Worm (Caenorhabditis elegans): ENCODE measurements around the gene fbxc-48.

Gene fbxc-48

ce11 chrII:740808-741207 is at the start of gene fbxc-48:
Gene fbxc-48, minus strand, starts transcription at chrII:740908.
- TF ChIP-seq Y5F2A.4 (GFP tag; optimal IDR thresholded peaks at IDR 0.05) (no peak), skn-1 (tag; optimal IDR thresholded peaks at IDR 0.05) (no peak), madf-5 (GFP tag; IDR thresholded peaks at IDR 0.05) (no peak), dmd-8 (GFP tag; IDR thresholded peaks at IDR 0.05) (no peak), lin-29 (GFP tag; IDR thresholded peaks at IDR 0.05) (no peak), lin-39 (tag; optimal IDR thresholded peaks at IDR 0.05) (no peak), snpc-4 (tag; optimal IDR thresholded peaks at IDR 0.05) (no peak), rbr-2 (tag; optimal IDR thresholded peaks at IDR 0.05) (no peak), mes-2 (tag; optimal IDR thresholded peaks at IDR 0.05; ENCODE audit: poor library complexity, severe bottlenecking) (no peak), nhr-76 (tag; optimal IDR thresholded peaks at IDR 0.05) (no peak), Y48G9A.11 (GFP tag; IDR thresholded peaks at IDR 0.05) (no peak), egl-43 (GFP tag; IDR thresholded peaks at IDR 0.05) (no peak), dpl-1 (GFP tag; optimal IDR thresholded peaks at IDR 0.05) (no peak), nhr-102 (tag; optimal IDR thresholded peaks at IDR 0.05) (no peak), pha-4 (GFP tag; IDR thresholded peaks at IDR 0.05) (no peak), pha-4 (tag; optimal IDR thresholded peaks at IDR 0.05) (no peak), unc-62 (GFP tag; optimal IDR thresholded peaks at IDR 0.05 in 1 of 2) (no peak), unc-62 (tag; optimal IDR thresholded peaks at IDR 0.05) (no peak), hmg-1.1 (GFP tag; IDR thresholded peaks at IDR 0.05) (no peak), spr-3 (GFP tag; optimal IDR thresholded peaks at IDR 0.05) (no peak)

ce11 chrII:788139-788538 is 47.4 kb upstream of the fbxc-48 start, which contains the start of gene F46F5.15:
Gene F46F5.15, plus strand, starts transcription at chrII:788439.
- TF ChIP-seq zag-1 (tag; optimal IDR thresholded peaks at IDR 0.05) (no peak), ceh-20 (GFP tag; IDR thresholded peaks at IDR 0.05) (no peak), hlh-11 (tag; optimal IDR thresholded peaks at IDR 0.05) (no peak), lin-29 (GFP tag; IDR thresholded peaks at IDR 0.05) (no peak), Y75B8A.6 (GFP tag; IDR thresholded peaks at IDR 0.05) (no peak), ceh-44 (GFP tag; IDR thresholded peaks at IDR 0.05) (no peak), fkh-10 (GFP tag; optimal IDR thresholded peaks at IDR 0.05) (no peak), tag-97 (GFP tag; IDR thresholded peaks at IDR 0.05) (no peak), nhr-76 (tag; optimal IDR thresholded peaks at IDR 0.05) (no peak)

- TF ChIP-seq ztf-11 (tag; optimal IDR thresholded peaks at IDR 0.05) (no peak), madf-9 (GFP tag; conservative IDR thresholded peaks at IDR 0.05) (no peak), nhr-102 (tag; optimal IDR thresholded peaks at IDR 0.05) (no peak), mxl-3 (GFP tag; optimal IDR thresholded peaks at IDR 0.05) (no peak), R02D3.7 (tag; optimal IDR thresholded peaks at IDR 0.05) (no peak), saeg-2 (GFP tag; IDR thresholded peaks at IDR 0.05) (no peak), ZK337.2 (GFP tag; IDR thresholded peaks at IDR 0.05) (no peak), set-16 (GFP tag; IDR thresholded peaks at IDR 0.05) (no peak), hlh-30 (tag; optimal IDR thresholded peaks at IDR 0.05; ENCODE audit: insufficient read depth) (no peak), dmd-6 (GFP tag; IDR thresholded peaks at IDR 0.05) (no peak), skn-1 (tag; optimal IDR thresholded peaks at IDR 0.05) (no peak), nhr-28 (tag; optimal IDR thresholded peaks at IDR 0.05) (no peak), dmd-8 (GFP tag; IDR thresholded peaks at IDR 0.05) (no peak), F37D6.2 (tag; optimal IDR thresholded peaks at IDR 0.05) (no peak), nhr-25 (tag; optimal IDR thresholded peaks at IDR 0.05; ENCODE audit: borderline replicate concordance, insufficient read depth) (no peak)
Measured at ce11 chrII:786938-787337, 46.2 kb upstream of the fbxc-48 start, which contains the start of gene F46F5.16. Gene F46F5.16, plus strand, starts transcription at chrII:787238.
